Worm (Caenorhabditis elegans) whole organism, L4 larva: ENCODE measurements around the gene jkk-1.
A peak's percentile ranks its signal among the peaks of the same experiment; 100 is the strongest.

Experiments used
- F37D6.2 ChIP-seq: sonication (generic microtip); optimal IDR thresholded peaks from 2 replicates; lab custom pipeline; 2016; ENCODE audit warnings: mild to moderate bottlenecking, missing genetic modification characterization, missing compliant biosample characterization
- F49E8.2 ChIP-seq: sonication (generic microtip); optimal IDR thresholded peaks from 2 replicates; lab custom pipeline; 2016; ENCODE audit warnings: missing compliant biosample characterization, mild to moderate bottlenecking, missing genetic modification characterization, borderline replicate concordance
- R02D3.7 ChIP-seq: fragments of 150-350 bp; sonication (generic microtip); optimal IDR thresholded peaks from 3 replicates; lab custom pipeline; 2014; ENCODE audit warnings: missing biosample characterization, missing genetic modification characterization
- T20F7.1 ChIP-seq: fragments of 200-800 bp; sonication (Bioruptor generic); optimal IDR thresholded peaks from 2 replicates; lab custom pipeline; 2018; ENCODE audit warnings: mild to moderate bottlenecking, missing genetic modification characterization, missing compliant biosample characterization
- Y105C5A.15 ChIP-seq: fragments of 200-800 bp; sonication (Bioruptor generic); IDR thresholded peaks from 2 replicates; pipeline ENCODE4 v1.3.6; 2022; ENCODE audit warnings: missing genetic modification characterization, missing compliant biosample characterization
- aha-1 ChIP-seq: fragments of 150-350 bp; peaks from one replicate; lab custom pipeline; 2014; ENCODE audit warnings: missing biosample characterization, missing genetic modification characterization
- aly-2 ChIP-seq: sonication (generic microtip); optimal IDR thresholded peaks from 2 replicates; lab custom pipeline; 2018; ENCODE audit warnings: missing biosample characterization, missing genetic modification characterization
- attf-4 ChIP-seq: sonication (generic microtip); optimal IDR thresholded peaks from 3 replicates; lab custom pipeline; 2017; ENCODE audit warnings: missing biosample characterization, missing genetic modification characterization
- ceh-28 ChIP-seq: fragments of 150-350 bp; optimal IDR thresholded peaks from 2 replicates; lab custom pipeline; 2014; ENCODE audit warnings: missing biosample characterization, missing genetic modification reagents, missing genetic modification characterization
- ceh-32 ChIP-seq: sonication (generic microtip); optimal IDR thresholded peaks from 2 replicates; lab custom pipeline; 2016; ENCODE audit warnings: mild to moderate bottlenecking, missing genetic modification characterization, missing compliant biosample characterization; ENCODE audit not compliant: poor library complexity
- ceh-44 ChIP-seq: fragments of 200-800 bp; sonication (Bioruptor generic); IDR thresholded peaks from 2 replicates; pipeline ENCODE4 v1.3.6; 2022; ENCODE audit warnings: missing genetic modification reagents, missing genetic modification characterization, missing compliant biosample characterization
- ctbp-1 ChIP-seq: fragments of 200-800 bp; sonication (Bioruptor generic); IDR thresholded peaks from 2 replicates; pipeline ENCODE4 v1.3.6; 2022; ENCODE audit warnings: missing genetic modification reagents, missing genetic modification characterization, missing compliant biosample characterization
- daf-16 ChIP-seq, 3 experiments: sonication (generic microtip); optimal IDR thresholded peaks; 2 replicates each; lab custom pipeline; 2016 to 2017; ENCODE audit warnings: missing genetic modification characterization in 3 of 3, missing genetic modification reagents in 3 of 3, mild to moderate bottlenecking in 2 of 3, missing compliant biosample characterization in 2 of 3, missing biosample characterization in 1 of 3, moderate library complexity in 1 of 3
- daf-19 ChIP-seq: fragments of 200-800 bp; sonication (Bioruptor generic); conservative IDR thresholded peaks from 2 replicates; pipeline ENCODE4 v1.3.6; 2022; ENCODE audit warnings: missing genetic modification characterization, missing compliant biosample characterization
- daf-8 ChIP-seq: fragments of 200-800 bp; sonication (Bioruptor generic); IDR thresholded peaks from 2 replicates; pipeline ENCODE4 v1.3.6; 2022; ENCODE audit warnings: missing genetic modification characterization, missing compliant biosample characterization
- duxl-1 ChIP-seq: sonication (generic microtip); optimal IDR thresholded peaks from 2 replicates; lab custom pipeline; 2016; ENCODE audit warnings: mild to moderate bottlenecking, missing genetic modification characterization, moderate library complexity, missing compliant biosample characterization; ENCODE audit not compliant: poor library complexity
- fos-1 ChIP-seq: fragments of 150-350 bp; optimal IDR thresholded peaks from 2 replicates; lab custom pipeline; 2014; ENCODE audit warnings: missing biosample characterization, missing genetic modification characterization
- hlh-11 ChIP-seq: fragments of 200-800 bp; sonication (Bioruptor generic); optimal IDR thresholded peaks from 2 replicates; lab custom pipeline; 2018; ENCODE audit warnings: mild to moderate bottlenecking, missing genetic modification characterization, missing compliant biosample characterization
- jun-1 ChIP-seq: fragments of 150-350 bp; optimal IDR thresholded peaks from 2 replicates; lab custom pipeline; 2014; ENCODE audit warnings: missing biosample characterization, missing genetic modification reagents, missing genetic modification characterization
- lin-13 ChIP-seq: fragments of 150-350 bp; optimal IDR thresholded peaks from 2 replicates; lab custom pipeline; 2014; ENCODE audit warnings: missing biosample characterization, missing genetic modification reagents, missing genetic modification characterization
- lin-38 ChIP-seq: fragments of 200-800 bp; sonication (Bioruptor generic); IDR thresholded peaks from 2 replicates; pipeline ENCODE4 v1.3.6; 2022; ENCODE audit warnings: missing genetic modification reagents, missing genetic modification characterization, missing compliant biosample characterization
- madf-5 ChIP-seq, 2 experiments: fragments of 200-800 bp; sonication (Bioruptor generic); IDR thresholded peaks; 2 replicates each; pipeline ENCODE4 v1.3.6; 2022; ENCODE audit warnings: missing compliant biosample characterization in 2 of 2, missing genetic modification characterization in 2 of 2
- mdl-1 ChIP-seq, 2 experiments: fragments of 150-350 bp in 1 of 2; sonication (generic microtip) in 1 of 2; optimal IDR thresholded peaks; 2 replicates each; lab custom pipeline; 2014 to 2017; ENCODE audit warnings: missing biosample characterization in 2 of 2, missing genetic modification characterization in 2 of 2
- mep-1 ChIP-seq: fragments of 150-350 bp; sonication (generic microtip); optimal IDR thresholded peaks from 3 replicates; lab custom pipeline; 2014; ENCODE audit warnings: missing biosample characterization, missing genetic modification characterization
- nhr-25 ChIP-seq: sonication (generic microtip); optimal IDR thresholded peaks from 2 replicates; lab custom pipeline; 2017; ENCODE audit warnings: missing genetic modification characterization, mild to moderate bottlenecking, missing compliant biosample characterization, antibody characterized with exemption, moderate library complexity, borderline replicate concordance; ENCODE audit not compliant: insufficient read depth
- nhr-28 ChIP-seq: fragments of 150-350 bp; optimal IDR thresholded peaks from 2 replicates; lab custom pipeline; 2014; ENCODE audit warnings: missing biosample characterization, missing genetic modification characterization
- nhr-41 ChIP-seq: fragments of 200-800 bp; sonication (Bioruptor generic); IDR thresholded peaks from 2 replicates; pipeline ENCODE4 v1.3.6; 2022; ENCODE audit warnings: missing genetic modification reagents, missing genetic modification characterization, missing compliant biosample characterization
- nhr-42 ChIP-seq: fragments of 200-800 bp; sonication (Bioruptor generic); IDR thresholded peaks from 2 replicates; pipeline ENCODE4 v1.3.6; 2022; ENCODE audit warnings: missing genetic modification characterization, missing compliant biosample characterization
- pha-4 ChIP-seq, 2 experiments: fragments of 150-350 bp in 1 of 2; fragments of 200-800 bp in 1 of 2; sonication (Bioruptor generic) in 1 of 2; IDR thresholded peaks in 1 of 2; optimal IDR thresholded peaks in 1 of 2; 2 replicates each; pipeline versions ENCODE4 v1.3.6 to Lab custom; 2014 to 2022; ENCODE audit warnings: missing genetic modification characterization in 2 of 2, missing genetic modification reagents in 2 of 2, missing biosample characterization in 1 of 2, missing compliant biosample characterization in 1 of 2
- php-3 ChIP-seq: fragments of 200-800 bp; sonication (Bioruptor generic); IDR thresholded peaks from 2 replicates; pipeline ENCODE4 v1.3.6; 2022; ENCODE audit warnings: missing genetic modification reagents, missing genetic modification characterization, missing compliant biosample characterization
- pqm-1 ChIP-seq: sonication (generic microtip); optimal IDR thresholded peaks from 2 replicates; lab custom pipeline; 2017; ENCODE audit warnings: missing biosample characterization, missing genetic modification characterization
- rbr-2 ChIP-seq: sonication (generic microtip); optimal IDR thresholded peaks from 2 replicates; lab custom pipeline; 2016; ENCODE audit warnings: missing genotype, missing genetic modification characterization, missing compliant biosample characterization
- set-16 ChIP-seq: fragments of 200-800 bp; sonication (Bioruptor generic); IDR thresholded peaks from 2 replicates; pipeline ENCODE4 v1.3.6; 2022; ENCODE audit warnings: missing genetic modification reagents, missing genetic modification characterization, missing compliant biosample characterization
- skn-1 ChIP-seq: fragments of 150-350 bp; optimal IDR thresholded peaks from 2 replicates; lab custom pipeline; 2014; ENCODE audit warnings: missing biosample characterization, missing genetic modification characterization
- snpc-4 ChIP-seq: fragments of 150-350 bp; optimal IDR thresholded peaks from 2 replicates; lab custom pipeline; 2014; ENCODE audit warnings: missing biosample characterization, missing genetic modification characterization
- spr-1 ChIP-seq: sonication (generic microtip); optimal IDR thresholded peaks from 2 replicates; lab custom pipeline; 2016; ENCODE audit warnings: mild to moderate bottlenecking, missing genetic modification characterization, missing compliant biosample characterization
- spr-3 ChIP-seq: fragments of 200-800 bp; sonication (Bioruptor generic); optimal IDR thresholded peaks from 2 replicates; lab custom pipeline; 2018; ENCODE audit warnings: mild to moderate bottlenecking, missing genetic modification characterization, missing compliant biosample characterization
- tag-97 ChIP-seq: fragments of 200-800 bp; sonication (Bioruptor generic); IDR thresholded peaks from 2 replicates; pipeline ENCODE4 v1.3.6; 2022; ENCODE audit warnings: missing genetic modification characterization, missing compliant biosample characterization
- unc-62 ChIP-seq, 3 experiments: fragments of 150-350 bp in 1 of 3; sonication (generic microtip); optimal IDR thresholded peaks in 2 of 3; peaks in 1 of 3; 1 replicate in 1 of 3; 2 replicates in 2 of 3; lab custom pipeline; 2014 to 2017; ENCODE audit warnings: missing biosample characterization in 3 of 3, missing genetic modification characterization in 3 of 3, missing genetic modification reagents in 3 of 3, missing genotype in 1 of 3
- ztf-7 ChIP-seq: fragments of 150-350 bp; optimal IDR thresholded peaks from 2 replicates; lab custom pipeline; 2014; ENCODE audit warnings: missing biosample characterization, missing genetic modification characterization

jkk-1 gene

DNA sequence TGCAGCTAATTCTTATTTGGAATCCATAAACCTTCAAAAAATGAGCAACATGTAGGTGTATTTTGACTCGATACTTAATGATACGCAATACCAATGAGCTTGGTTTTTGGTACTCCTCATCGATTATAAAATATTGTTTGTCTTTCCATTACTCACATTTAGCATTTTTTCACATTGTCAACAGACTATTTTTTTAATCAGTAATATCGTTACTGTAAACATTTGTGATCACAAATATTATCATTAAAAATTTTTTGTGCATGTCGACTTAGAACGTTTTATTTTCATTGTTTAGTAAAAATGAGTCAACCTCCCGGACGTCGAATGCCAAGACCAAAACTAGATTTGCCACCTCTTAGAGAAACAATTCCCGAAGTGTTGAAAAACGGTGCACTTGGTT is 9.0 kb downstream of the jkk-1 start, which contains the start of gene sek-5:
TSS of gene sek-5 (plus strand) at position 301 of the 400 bp plus-strand sequence.
- TF ChIP-seq nhr-42 (GFP tag; lab: Robert Waterston, UW), result no peak
- TF ChIP-seq spr-3, result no peak
- TF ChIP-seq nhr-25 (tag; lab: Kevin White, UChicago), result no peak
- no peak for TF ChIP-seq ztf-7 (tag; lab: Kevin White, UChicago)
- no peak for TF ChIP-seq mep-1
- TF ChIP-seq aly-2 (tag; lab: Kevin White, UChicago), result no peak
- no peak for TF ChIP-seq F49E8.2 (tag; lab: Kevin White, UChicago)
- no peak for TF ChIP-seq attf-4
- TF ChIP-seq ctbp-1, result no peak
- TF ChIP-seq jun-1 (tag; lab: Kevin White, UChicago), result no peak
- no peak for TF ChIP-seq snpc-4 (tag; lab: Kevin White, UChicago)
- no peak for TF ChIP-seq daf-8
- no peak for TF ChIP-seq fos-1

DNA sequence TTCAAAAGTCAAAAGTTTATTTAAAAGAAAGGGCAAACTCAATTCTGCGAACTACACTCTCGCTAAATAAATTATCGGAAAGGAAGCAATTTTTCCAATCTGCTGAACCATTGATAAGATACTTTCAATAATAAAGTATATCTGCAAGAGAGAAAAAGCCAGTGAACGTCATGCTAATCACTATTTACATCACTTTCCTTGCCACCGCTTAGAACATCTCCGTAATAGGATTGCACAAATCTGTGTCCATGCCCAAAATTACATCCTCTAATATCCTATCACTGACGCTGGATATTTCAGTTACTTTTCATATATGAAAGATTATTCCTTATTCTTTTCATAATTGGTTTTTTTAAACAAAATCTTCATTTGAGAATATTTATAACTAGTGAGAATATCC is 14.5 kb downstream of the jkk-1 start:
- TF ChIP-seq unc-62 (GFP tag; optimal IDR thresholded peaks at IDR 0.05 in 1 of 2; lab: Kevin White, UChicago), result peak in 1 of 2 experiments; percentile 87
- TF ChIP-seq unc-62 (tag; optimal IDR thresholded peaks at IDR 0.05; lab: Kevin White, UChicago), result no peak
- no peak for TF ChIP-seq madf-5 (GFP tag; IDR thresholded peaks at IDR 0.05; lab: Robert Waterston, UW)
- TF ChIP-seq hlh-11 (tag; lab: Kevin White, UChicago), result no peak
- TF ChIP-seq lin-13 (GFP tag; lab: Kevin White, UChicago), result no peak
- TF ChIP-seq Y105C5A.15, result no peak

DNA sequence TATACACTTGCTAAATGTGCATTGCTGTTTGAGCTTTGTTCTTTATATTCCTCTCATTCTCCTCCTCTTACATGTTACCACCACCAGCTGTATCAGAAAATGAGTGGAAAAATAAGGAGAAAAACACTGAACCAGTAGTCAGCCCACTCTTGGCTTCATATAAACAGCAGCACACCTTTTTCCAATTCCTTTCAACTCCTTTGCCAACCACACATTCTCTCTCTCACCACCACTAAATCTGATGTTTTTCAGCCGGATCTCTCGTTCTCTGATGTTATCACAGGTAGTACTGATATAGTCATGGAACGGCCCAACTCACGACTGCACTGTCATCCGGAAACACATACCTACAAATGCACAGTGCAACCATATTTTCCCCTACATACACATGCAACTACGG is 18.3 kb downstream of the jkk-1 start, which contains the start of gene kcnl-3:
TSS of gene kcnl-3 (plus strand) at position 301 of the 400 bp plus-strand sequence.
- TF ChIP-seq aha-1 (peak; percentile 15), spr-1 (tag; lab: Kevin White, UChicago) (no peak), ceh-32 (tag; lab: Kevin White, UChicago) (no peak)

DNA sequence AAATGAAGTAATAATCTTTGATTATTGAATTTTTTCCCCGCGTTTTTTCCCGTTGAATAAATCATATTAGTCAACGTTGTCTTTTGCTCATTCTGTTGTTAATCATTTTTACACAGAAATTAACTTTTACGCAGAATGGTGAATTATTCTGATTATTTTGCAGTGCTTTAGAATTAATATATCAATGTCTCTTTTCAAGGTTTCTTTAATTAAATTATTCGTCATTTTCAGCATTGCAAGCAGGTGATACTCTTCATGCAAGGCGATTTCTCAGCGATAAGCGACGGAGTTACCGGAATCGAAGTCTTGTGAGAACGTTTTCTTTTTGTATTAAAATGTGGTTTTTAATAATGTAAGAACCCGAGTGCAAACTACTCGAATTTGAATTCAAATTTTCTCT is 19.4 kb downstream of the jkk-1 start:
- no peak for TF ChIP-seq ceh-44 (GFP tag; lab: Robert Waterston, UW)
- TF ChIP-seq lin-13 (GFP tag; lab: Kevin White, UChicago), result no peak
- TF ChIP-seq unc-62 (GFP tag; optimal IDR thresholded peaks at IDR 0.05 in 1 of 2; lab: Kevin White, UChicago), result no peak
- TF ChIP-seq unc-62 (tag; optimal IDR thresholded peaks at IDR 0.05; lab: Kevin White, UChicago), result no peak
- no peak for TF ChIP-seq mdl-1 (tag; optimal IDR thresholded peaks at IDR 0.05; lab: Kevin White, UChicago)
- no peak for TF ChIP-seq skn-1 (tag; lab: Kevin White, UChicago)

DNA sequence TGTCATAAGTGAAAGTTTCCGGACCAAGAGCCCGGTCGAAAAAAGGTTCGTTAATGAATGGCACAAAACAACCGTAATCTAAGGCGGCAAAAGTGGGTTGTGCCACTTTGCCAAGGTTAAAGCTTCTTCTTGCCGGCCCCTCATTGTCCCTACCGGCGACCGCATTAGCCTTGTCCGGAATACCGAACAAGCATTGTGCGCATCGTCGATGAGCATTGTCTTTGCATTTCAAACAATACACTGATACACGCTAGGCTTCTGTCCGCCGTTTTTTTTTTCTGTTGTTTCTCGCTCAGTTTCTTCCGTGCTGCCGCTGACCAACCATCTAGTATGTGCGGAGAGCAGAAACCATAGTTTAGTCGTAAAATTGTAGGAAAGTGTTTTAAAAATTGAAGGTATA is 29.0 kb downstream of the jkk-1 start, which contains the start of gene C03F11.2:
TSS of gene C03F11.2 (minus strand) at position 101 of the 400 bp plus-strand sequence.
- TF ChIP-seq daf-16 (GFP tag; optimal IDR thresholded peaks at IDR 0.05; lab: Kevin White, UChicago) (no peak), daf-16 (tag; optimal IDR thresholded peaks at IDR 0.05; lab: Kevin White, UChicago) (peak; percentile 14), nhr-28 (tag; lab: Kevin White, UChicago) (peak; percentile 38), tag-97 (GFP tag; lab: Robert Waterston, UW) (no peak), pqm-1 (tag; lab: Kevin White, UChicago) (peak; percentile 38), aha-1 (no peak), set-16 (GFP tag; lab: Robert Waterston, UW) (no peak)

DNA sequence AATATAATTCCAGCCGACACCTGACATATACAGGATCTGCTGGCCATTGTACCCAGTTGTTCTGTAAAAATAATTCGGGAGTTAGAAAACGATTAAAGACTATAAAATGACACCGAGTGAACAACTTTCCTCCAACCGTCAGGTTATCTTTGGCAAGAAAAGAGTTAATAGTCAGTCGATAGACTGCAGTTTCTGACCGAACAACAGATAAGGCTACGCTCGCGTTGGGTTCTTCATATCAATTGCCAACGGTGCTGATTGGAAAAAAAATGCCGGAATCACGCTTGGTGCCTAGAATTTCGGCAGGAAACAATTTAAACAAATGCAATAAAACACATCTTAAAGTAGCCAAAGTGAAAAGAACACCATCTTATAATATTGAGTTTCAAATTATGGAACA is 32.3 kb downstream of the jkk-1 start, which contains the start of gene scav-1:
TSS of gene scav-1 (minus strand) at position 61 of the 400 bp plus-strand sequence.
- TF ChIP-seq snpc-4 (tag; lab: Kevin White, UChicago) (no peak), duxl-1 (tag; lab: Kevin White, UChicago) (no peak), T20F7.1 (GFP tag; lab: Kevin White, UChicago) (no peak), lin-38 (GFP tag; lab: Robert Waterston, UW) (no peak), pqm-1 (tag; lab: Kevin White, UChicago) (peak; percentile 97), mep-1 (no peak), R02D3.7 (tag; lab: Kevin White, UChicago) (no peak), F37D6.2 (no peak), mdl-1 (tag; optimal IDR thresholded peaks at IDR 0.05; lab: Kevin White, UChicago) (no peak), ceh-44 (GFP tag; lab: Robert Waterston, UW) (no peak), nhr-41 (GFP tag; lab: Robert Waterston, UW) (no peak), pha-4 (GFP tag; IDR thresholded peaks at IDR 0.05; lab: Robert Waterston, UW) (no peak), pha-4 (tag; optimal IDR thresholded peaks at IDR 0.05; lab: Kevin White, UChicago) (no peak), daf-19 (GFP tag; lab: Robert Waterston, UW) (no peak), php-3 (GFP tag; lab: Robert Waterston, UW) (0 out of 2 replicates have a peak, but pooled peaks have one; percentile 41), rbr-2 (tag; lab: Kevin White, UChicago) (no peak), ceh-28 (tag; lab: Kevin White, UChicago) (no peak), daf-16 (GFP tag; optimal IDR thresholded peaks at IDR 0.05; lab: Kevin White, UChicago) (no peak), daf-16 (tag; optimal IDR thresholded peaks at IDR 0.05; lab: Kevin White, UChicago) (peak; percentile 81)
